Fruit fly (Drosophila melanogaster) whole organism, prepupa: ENCODE data around the gene CG18662.

ENCODE experiments used
- CG10631 ChIP-seq: fragments of 200-800 bp; sonication (Bioruptor generic); optimal IDR thresholded peaks from 2 replicates; lab custom pipeline; 2016; ENCODE audit warnings: missing biosample characterization, missing genetic modification characterization
- Eip93F ChIP-seq: fragments of 200-800 bp; sonication (Bioruptor generic); optimal IDR thresholded peaks from 2 replicates; lab custom pipeline; 2016; ENCODE audit warnings: missing biosample characterization, mild to moderate bottlenecking, missing genetic modification characterization
- Gug ChIP-seq: fragments of 200-800 bp; sonication (Bioruptor generic); IDR thresholded peaks from 2 replicates; pipeline ENCODE4 v1.3.6; 2022; ENCODE audit warnings: missing biosample characterization, missing genetic modification characterization
- OdsH ChIP-seq: fragments of 200-800 bp; sonication (Bioruptor generic); optimal IDR thresholded peaks from 3 replicates; lab custom pipeline; 2016; ENCODE audit warnings: missing biosample characterization, missing genetic modification characterization
- Sox102F ChIP-seq: fragments of 200-800 bp; sonication (Bioruptor generic); optimal IDR thresholded peaks from 2 replicates; lab custom pipeline; 2016; ENCODE audit warnings: missing biosample characterization, mild to moderate bottlenecking, missing genetic modification characterization
- Sox14 ChIP-seq: fragments of 200-800 bp; sonication (Bioruptor generic); optimal IDR thresholded peaks from 3 replicates; lab custom pipeline; 2016; ENCODE audit warnings: missing biosample characterization, missing genetic modification characterization
- cyc ChIP-seq: fragments of 200-800 bp; sonication (Bioruptor generic); optimal IDR thresholded peaks from 3 replicates; lab custom pipeline; 2016; ENCODE audit warnings: missing biosample characterization, missing genetic modification characterization
- fd59A ChIP-seq: fragments of 200-800 bp; sonication (Bioruptor generic); optimal IDR thresholded peaks from 2 replicates; lab custom pipeline; 2017; ENCODE audit warnings: missing biosample characterization, mild to moderate bottlenecking, missing genetic modification characterization, missing genetic modification reagents
- net ChIP-seq: fragments of 200-800 bp; sonication (Bioruptor generic); optimal IDR thresholded peaks from 3 replicates; lab custom pipeline; 2016; ENCODE audit warnings: missing biosample characterization, missing genetic modification characterization
- pdm3 ChIP-seq: fragments of 200-800 bp; sonication (Bioruptor generic); optimal IDR thresholded peaks from 3 replicates; lab custom pipeline; 2016; ENCODE audit warnings: missing biosample characterization, missing genetic modification characterization

DNA sequence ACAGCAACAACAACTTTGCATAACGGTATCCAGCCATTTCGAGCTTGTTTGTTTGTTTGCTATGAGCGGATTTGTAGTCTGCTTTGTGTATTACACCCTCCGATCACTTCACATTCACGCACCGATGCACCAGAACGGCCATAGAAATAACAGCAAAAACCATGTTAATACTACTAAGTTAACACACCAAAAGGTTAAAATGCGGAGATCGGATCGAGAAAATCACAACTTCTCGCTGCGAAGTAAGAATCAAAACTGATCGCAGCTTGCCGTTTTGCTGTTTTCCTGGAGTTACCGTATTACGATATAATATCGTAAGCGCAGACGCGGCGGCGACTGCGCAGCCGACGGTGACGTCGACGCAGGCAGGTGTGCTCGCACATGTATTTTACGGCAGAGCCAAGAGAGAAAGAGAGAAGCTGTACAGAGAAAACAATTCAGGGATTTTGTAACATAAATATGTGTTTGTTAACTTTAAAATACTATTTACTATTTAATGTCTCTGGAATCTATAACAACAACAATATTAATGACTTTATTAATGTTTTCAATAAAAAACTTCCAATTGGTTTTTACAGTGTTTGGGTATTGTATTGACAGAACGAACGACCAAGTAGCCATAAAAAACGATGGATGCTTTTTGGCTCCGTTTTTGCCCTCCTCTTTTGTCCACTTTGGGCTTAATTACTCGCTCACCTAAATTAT is 4.3 kb downstream of the CG18662 start, which contains the start of gene CG13101:
- TF ChIP-seq fd59A (GFP tag; lab: Kevin White, UChicago) (peak; percentile 85), CG10631 (peak; percentile 95), Sox102F (GFP tag; lab: Kevin White, UChicago) (peak; percentile 94), cyc (GFP tag; lab: Kevin White, UChicago) (peak; percentile 96), net (GFP tag; lab: Kevin White, UChicago) (peak; percentile 90), Gug (GFP tag; lab: Robert Waterston, UW) (peak; percentile 95), pdm3 (GFP tag; lab: Kevin White, UChicago) (peak; percentile 96), OdsH (peak; percentile 96), Sox14 (GFP tag; lab: Kevin White, UChicago) (peak; percentile 94), Eip93F (GFP tag; lab: Kevin White, UChicago) (peak; percentile 72)
